Fruit fly (Drosophila melanogaster): ENCODE results near the gene CG12155.

Gene CG12155

DNA sequence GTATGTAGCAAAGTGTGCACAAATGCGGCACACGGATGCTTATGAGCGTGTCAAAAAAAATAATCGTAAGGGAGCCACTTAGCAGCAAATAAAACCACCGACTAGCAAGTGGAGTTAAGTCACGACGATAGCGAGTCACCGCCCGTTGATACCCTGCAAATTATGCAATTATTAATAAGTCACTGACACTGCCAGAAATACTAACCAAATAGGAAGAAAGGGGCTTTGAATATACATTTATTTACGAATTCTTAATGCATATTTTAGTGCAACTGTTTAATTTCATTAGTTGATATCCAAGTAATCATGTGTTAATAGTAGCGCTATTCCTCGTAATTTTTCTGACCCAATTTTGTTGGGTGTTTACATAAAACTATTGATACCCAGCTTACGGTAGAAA is 35.1 kb upstream of the CG12155 start:
- TF ChIP-seq CG7271 (tag; optimal IDR thresholded peaks at IDR 0.05) (no peak), CG12769 (tag; optimal IDR thresholded peaks at IDR 0.05) (peak; percentile 30), ato (GFP tag; IDR thresholded peaks at IDR 0.05; ENCODE audit: partially characterized antibody) (no peak), CG11504 (tag; optimal IDR thresholded peaks at IDR 0.05) (peak; percentile 26), CG32532 (GFP tag; IDR thresholded peaks at IDR 0.05) (0 out of 2 replicates have a peak, but pooled peaks have one; percentile 12), dmrt99B (tag; optimal IDR thresholded peaks at IDR 0.05) (peak; percentile 32), CG15269 (tag; optimal IDR thresholded peaks at IDR 0.05) (no peak), Oli (tag; optimal IDR thresholded peaks at IDR 0.05) (peak; percentile 10), knrl (GFP tag; IDR thresholded peaks at IDR 0.05; ENCODE audit: partially characterized antibody) (no peak), tin (GFP tag; optimal IDR thresholded peaks at IDR 0.05) (no peak), Xbp1 (GFP tag; optimal IDR thresholded peaks at IDR 0.05) (peak; percentile 12), CG14710 (tag; optimal IDR thresholded peaks at IDR 0.05) (no peak), zf30C (GFP tag; optimal IDR thresholded peaks at IDR 0.05) (no peak), CG2120 (GFP tag; optimal IDR thresholded peaks at IDR 0.05) (peak; percentile 6), nerfin-1 (tag; optimal IDR thresholded peaks at IDR 0.05) (no peak), CG14441 (GFP tag; IDR thresholded peaks at IDR 0.05) (0 out of 2 replicates have a peak, but pooled peaks have one; percentile 21), chif (GFP tag; optimal IDR thresholded peaks at IDR 0.05) (no peak), p53 (GFP tag; optimal IDR thresholded peaks at IDR 0.05) (no peak), Sox102F (GFP tag; optimal IDR thresholded peaks at IDR 0.05) (peak; percentile 29), CG1529 (GFP tag; optimal IDR thresholded peaks at IDR 0.05) (no peak), bowl (GFP tag; IDR thresholded peaks at IDR 0.05) (no peak), Jarid2 (GFP tag; optimal IDR thresholded peaks at IDR 0.05) (no peak), CG42726 (GFP tag; IDR thresholded peaks at IDR 0.05; ENCODE audit: partially characterized antibody) (no peak), sqz (GFP tag; optimal IDR thresholded peaks at IDR 0.05) (no peak), lab (GFP tag; optimal IDR thresholded peaks at IDR 0.05) (peak; percentile 21), psq (GFP tag; optimal IDR thresholded peaks at IDR 0.05) (no peak), CG5180 (GFP tag; optimal IDR thresholded peaks at IDR 0.05) (no peak), CG2678 (tag; optimal IDR thresholded peaks at IDR 0.05) (peak; percentile 23), chn (GFP tag; optimal IDR thresholded peaks at IDR 0.05) (no peak), CG7963 (GFP tag; IDR thresholded peaks at IDR 0.05; ENCODE audit: partially characterized antibody) (no peak), Asciz (GFP tag; optimal IDR thresholded peaks at IDR 0.05) (no peak), CG2202 (tag; optimal IDR thresholded peaks at IDR 0.05) (no peak), al (GFP tag; IDR thresholded peaks at IDR 0.05) (0 out of 2 replicates have a peak, but pooled peaks have one; percentile 9), prd (optimal IDR thresholded peaks at IDR 0.05) (no peak), prd (GFP tag; IDR thresholded peaks at IDR 0.05) (no peak), YL-1 (GFP tag; optimal IDR thresholded peaks at IDR 0.05) (no peak), Med (GFP tag) (peak; percentile 77), CG11247 (GFP tag; IDR thresholded peaks at IDR 0.05) (no peak), Atf6 (GFP tag; IDR thresholded peaks at IDR 0.05) (0 out of 2 replicates have a peak, but pooled peaks have one; percentile 35), D19B (GFP tag; optimal IDR thresholded peaks at IDR 0.05) (peak; percentile 82), row (GFP tag; IDR thresholded peaks at IDR 0.05) (peak; percentile 47), gem (tag; optimal IDR thresholded peaks at IDR 0.05) (peak; percentile 31), dysf (GFP tag; IDR thresholded peaks at IDR 0.05) (peak; percentile 33; the same call in 1 of the 3 replicates), Pdp1 (GFP tag; optimal IDR thresholded peaks at IDR 0.05) (peak in 1 of 2 experiments; percentile 46), CG1603 (tag; optimal IDR thresholded peaks at IDR 0.05) (no peak), sens (GFP tag) (peak; percentile 80)

All from whole organism, embryonic.